Worm (Caenorhabditis elegans): Measurements from ENCODE around the gene elp-1.

DNA sequence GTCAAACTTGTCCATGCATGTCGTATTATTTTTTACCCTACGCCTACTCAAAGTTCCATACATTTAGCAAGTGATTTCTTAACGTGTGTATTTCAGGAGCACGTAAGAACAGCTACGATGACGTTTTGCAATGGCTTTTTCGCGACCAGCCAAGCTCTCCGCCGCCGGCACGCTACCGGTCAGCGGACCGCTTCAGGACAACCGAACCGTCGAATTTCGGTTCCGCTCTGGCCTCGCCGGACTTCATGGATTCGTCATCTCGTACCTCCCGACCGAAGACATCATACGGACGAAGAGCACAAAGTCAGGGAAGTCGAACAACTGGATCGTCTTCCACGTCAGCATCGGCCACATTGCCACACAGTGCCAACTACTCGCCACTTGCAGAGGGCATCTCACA lies 13.7 kb upstream of the elp-1 start:
- 0 out of 2 replicates have a peak, but pooled peaks have one; percentile 5 for TF ChIP-seq tbx-37 (GFP tag; conservative IDR thresholded peaks at IDR 0.05)
- no peak for TF ChIP-seq ama-1 (optimal IDR thresholded peaks at IDR 0.05)
- TF ChIP-seq tbx-11 (GFP tag; IDR thresholded peaks at IDR 0.05), result no peak
- TF ChIP-seq sea-1 (GFP tag; conservative IDR thresholded peaks at IDR 0.05), result no peak
- no peak for TF ChIP-seq pes-1 (GFP tag; IDR thresholded peaks at IDR 0.05)
- no peak for TF ChIP-seq hmbx-1 (tag; optimal IDR thresholded peaks at IDR 0.05)
- no peak for TF ChIP-seq tra-4 (tag; optimal IDR thresholded peaks at IDR 0.05)
- no peak for TF ChIP-seq aly-1 (tag; optimal IDR thresholded peaks at IDR 0.05)
- no peak for TF ChIP-seq scrt-1 (GFP tag; IDR thresholded peaks at IDR 0.05)
- TF ChIP-seq ceh-13 (GFP tag; optimal IDR thresholded peaks at IDR 0.05), result no peak
- TF ChIP-seq ceh-36 (tag; optimal IDR thresholded peaks at IDR 0.05), result no peak
- TF ChIP-seq B0310.2 (tag; optimal IDR thresholded peaks at IDR 0.05), result no peak

Measured in whole organism, early embryonic.